Worm (Caenorhabditis elegans) whole organism, young adult: ENCODE measurements around the gene sto-1.

Source experiments
- Y79H2A.3 ChIP-seq: fragments of 200-800 bp; sonication (Bioruptor generic); conservative IDR thresholded peaks from 2 replicates; pipeline ENCODE4 v1.3.6; 2022; ENCODE audit warnings: missing genetic modification reagents, missing genetic modification characterization, missing compliant biosample characterization
- ama-1 ChIP-seq, 3 experiments: fragments of 150-350 bp in 1 of 3; sonication (generic microtip) in 2 of 3; optimal IDR thresholded peaks; 2 replicates each; lab custom pipeline; 2014 to 2018; ENCODE audit warnings: missing biosample characterization in 2 of 3, missing genetic modification characterization in 2 of 3, missing genetic modification reagents in 2 of 3
- hmg-20 ChIP-seq: fragments of 200-800 bp; sonication (Bioruptor generic); IDR thresholded peaks from 2 replicates; pipeline ENCODE4 v1.3.6; 2022; ENCODE audit warnings: missing genetic modification reagents, missing genetic modification characterization, missing compliant biosample characterization
- lin-26 ChIP-seq: fragments of 200-800 bp; sonication (Bioruptor generic); IDR thresholded peaks from 2 replicates; pipeline ENCODE4 v1.3.6; 2022; ENCODE audit warnings: missing genetic modification reagents, missing genetic modification characterization, missing compliant biosample characterization
- lsl-1 ChIP-seq: fragments of 200-800 bp; sonication (Bioruptor generic); optimal IDR thresholded peaks from 2 replicates; lab custom pipeline; 2018; ENCODE audit warnings: mild to moderate bottlenecking, missing genetic modification characterization, moderate library complexity, missing compliant biosample characterization
- madf-3 ChIP-seq: fragments of 200-800 bp; sonication (Bioruptor generic); IDR thresholded peaks from 2 replicates; pipeline ENCODE4 v1.3.6; 2022; ENCODE audit warnings: missing genetic modification reagents, missing genetic modification characterization, missing compliant biosample characterization
- nhr-179 ChIP-seq: sonication (generic microtip); optimal IDR thresholded peaks from 2 replicates; lab custom pipeline; 2016; ENCODE audit warnings: mild to moderate bottlenecking, missing genetic modification characterization, missing compliant biosample characterization
- pha-4 ChIP-seq: fragments of 150-350 bp; sonication (generic microtip); optimal IDR thresholded peaks from 2 replicates; lab custom pipeline; 2014; ENCODE audit warnings: missing biosample characterization, missing genetic modification reagents, missing genetic modification characterization
- rcor-1 ChIP-seq: fragments of 200-800 bp; sonication (Bioruptor generic); IDR thresholded peaks from 2 replicates; pipeline ENCODE4 v1.3.6; 2022; ENCODE audit warnings: missing genetic modification reagents, missing genetic modification characterization, missing compliant biosample characterization
- rpc-1 ChIP-seq, 2 experiments: fragments of 150-350 bp in 1 of 2; sonication (generic microtip) in 1 of 2; optimal IDR thresholded peaks; 2 replicates each; lab custom pipeline; 2014 to 2018; ENCODE audit warnings: missing biosample characterization in 1 of 2, missing genetic modification characterization in 1 of 2, missing genetic modification reagents in 1 of 2, missing genotype in 1 of 2
- snpc-3.4 ChIP-seq: sonication (generic microtip); optimal IDR thresholded peaks from 2 replicates; lab custom pipeline; 2017; ENCODE audit warnings: missing genetic modification characterization, mild to moderate bottlenecking, missing compliant biosample characterization, antibody characterized with exemption, moderate library complexity, missing genotype, missing genetic modification reagents
- snpc-4 ChIP-seq, 5 experiments: fragments of 150-350 bp in 1 of 5; sonication (generic microtip) in 4 of 5; optimal IDR thresholded peaks; 2 replicates each; lab custom pipeline; 2014 to 2018; ENCODE audit warnings: missing genetic modification characterization in 5 of 5, missing biosample characterization in 3 of 5, antibody characterized with exemption in 2 of 5, mild to moderate bottlenecking in 2 of 5, missing compliant biosample characterization in 2 of 5, missing genotype in 2 of 5, moderate library complexity in 2 of 5, missing genetic modification reagents in 1 of 5
- unc-130 ChIP-seq: sonication (generic microtip); optimal IDR thresholded peaks from 2 replicates; lab custom pipeline; 2016; ENCODE audit warnings: missing genetic modification reagents, missing genetic modification characterization, missing compliant biosample characterization
- unc-62 ChIP-seq: fragments of 150-350 bp; optimal IDR thresholded peaks from 2 replicates; lab custom pipeline; 2014; ENCODE audit warnings: missing biosample characterization, missing genetic modification reagents, missing genetic modification characterization

DNA sequence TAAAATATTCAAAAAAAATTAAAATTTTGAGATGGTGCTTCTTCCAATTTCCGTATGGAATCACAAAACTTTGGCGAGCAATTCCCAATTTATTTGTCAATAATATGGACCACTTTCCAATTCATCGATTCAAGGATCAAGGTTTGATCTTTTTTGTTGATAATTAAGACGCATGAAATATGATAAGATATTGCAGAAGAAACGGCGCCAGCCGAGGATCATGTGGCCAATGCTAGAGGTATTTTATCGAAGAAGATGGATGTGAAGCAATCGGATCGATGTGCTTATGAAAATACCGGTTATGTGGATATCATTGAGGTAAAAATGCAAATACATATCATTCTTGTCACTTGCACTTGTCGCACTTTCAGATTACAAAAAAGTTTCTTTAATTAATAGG is 12.2 kb upstream of the sto-1 start:
- TF ChIP-seq pha-4 (tag; lab: Kevin White, UChicago) (no peak), ama-1 (optimal IDR thresholded peaks at IDR 0.05; lab: Kevin White, UChicago) (no peak), ama-1 (GFP tag; optimal IDR thresholded peaks at IDR 0.05; lab: Kevin White, UChicago) (no peak), hmg-20 (GFP tag; lab: Robert Waterston, UW) (no peak), unc-62 (GFP tag; lab: Kevin White, UChicago) (no peak), rcor-1 (GFP tag; lab: Robert Waterston, UW) (no peak), Y79H2A.3 (GFP tag; lab: Robert Waterston, UW) (no peak), nhr-179 (tag; lab: Kevin White, UChicago) (no peak), snpc-4 (GFP tag; optimal IDR thresholded peaks at IDR 0.05; lab: Kevin White, UChicago) (no peak), snpc-4 (tag; optimal IDR thresholded peaks at IDR 0.05; lab: Kevin White, UChicago) (no peak), rpc-1 (optimal IDR thresholded peaks at IDR 0.05; lab: Kevin White, UChicago) (no peak), rpc-1 (tag; optimal IDR thresholded peaks at IDR 0.05; lab: Kevin White, UChicago) (no peak), snpc-3.4 (no peak), lin-26 (no peak), madf-3 (GFP tag; lab: Robert Waterston, UW) (no peak), lsl-1 (GFP tag; lab: Kevin White, UChicago) (no peak), unc-130 (GFP tag; lab: Kevin White, UChicago) (no peak)
